Worm (Caenorhabditis elegans): ENCODE results near the gene ZC404.1.

The ZC404.1 gene

ce11 chrV:6771645-6772044 is 22.3 kb upstream of the ZC404.1 start, which contains the start of gene srh-30:
Gene srh-30, minus strand, starts transcription at chrV:6771745.
- TF ChIP-seq mdt-29 (GFP tag; IDR thresholded peaks at IDR 0.05) (no peak), dve-1 (tag; optimal IDR thresholded peaks at IDR 0.05; ENCODE audit: insufficient read depth) (no peak), nhr-42 (GFP tag; IDR thresholded peaks at IDR 0.05) (no peak), T26A8.4 (GFP tag; IDR thresholded peaks at IDR 0.05) (no peak), mes-2 (tag; optimal IDR thresholded peaks at IDR 0.05; ENCODE audit: poor library complexity, severe bottlenecking) (no peak), snpc-4 (tag; optimal IDR thresholded peaks at IDR 0.05) (no peak), F10B5.3 (tag; optimal IDR thresholded peaks at IDR 0.05) (no peak), ceh-28 (tag; optimal IDR thresholded peaks at IDR 0.05) (no peak), spr-3 (GFP tag; optimal IDR thresholded peaks at IDR 0.05) (no peak), R02D3.7 (tag; optimal IDR thresholded peaks at IDR 0.05) (no peak), Y105C5A.15 (GFP tag; IDR thresholded peaks at IDR 0.05) (no peak), D1046.2 (GFP tag; IDR thresholded peaks at IDR 0.05) (no peak)

ce11 chrV:6773735-6774134 is 20.3 kb upstream of the ZC404.1 start, which contains the start of gene ZC404.16:
Gene ZC404.16, minus strand, starts transcription at chrV:6773835.
- TF ChIP-seq F44E2.7 (GFP tag; IDR thresholded peaks at IDR 0.05) (no peak), zfp-3 (GFP tag; conservative IDR thresholded peaks at IDR 0.05) (no peak), Y48G9A.11 (GFP tag; IDR thresholded peaks at IDR 0.05) (no peak), T20F7.1 (GFP tag; optimal IDR thresholded peaks at IDR 0.05) (no peak), mxl-3 (GFP tag; optimal IDR thresholded peaks at IDR 0.05) (no peak), nhr-111 (GFP tag; optimal IDR thresholded peaks at IDR 0.05) (no peak), ceh-62 (tag; optimal IDR thresholded peaks at IDR 0.05) (no peak), lin-15B (tag; optimal IDR thresholded peaks at IDR 0.05) (no peak), daf-8 (GFP tag; IDR thresholded peaks at IDR 0.05) (no peak), lin-38 (GFP tag; IDR thresholded peaks at IDR 0.05) (no peak), nhr-48 (tag; optimal IDR thresholded peaks at IDR 0.05) (no peak), F49E8.2 (tag; optimal IDR thresholded peaks at IDR 0.05; ENCODE audit: borderline replicate concordance) (no peak), php-3 (GFP tag; IDR thresholded peaks at IDR 0.05) (no peak)

- TF ChIP-seq unc-62 (GFP tag; optimal IDR thresholded peaks at IDR 0.05 in 1 of 2) (peak in 1 of 2 experiments; percentile 22), unc-62 (tag; optimal IDR thresholded peaks at IDR 0.05) (no peak), nhr-48 (tag; optimal IDR thresholded peaks at IDR 0.05) (no peak), dpl-1 (GFP tag; optimal IDR thresholded peaks at IDR 0.05) (no peak), mdl-1 (tag; optimal IDR thresholded peaks at IDR 0.05) (no peak)
Measured at ce11 chrV:6775708-6776107, 18.3 kb upstream of the ZC404.1 start, which contains the start of gene srh-28. Gene srh-28, minus strand, starts transcription at chrV:6775808.

- TF ChIP-seq Y105C5A.15 (GFP tag; IDR thresholded peaks at IDR 0.05) (no peak), rbr-2 (tag; optimal IDR thresholded peaks at IDR 0.05) (no peak), fkh-10 (GFP tag; optimal IDR thresholded peaks at IDR 0.05) (no peak), attf-4 (tag; optimal IDR thresholded peaks at IDR 0.05) (no peak), saeg-2 (GFP tag; IDR thresholded peaks at IDR 0.05) (no peak), snpc-1.2 (GFP tag; IDR thresholded peaks at IDR 0.05) (no peak), F37D6.2 (tag; optimal IDR thresholded peaks at IDR 0.05) (no peak), ces-1 (GFP tag; optimal IDR thresholded peaks at IDR 0.05) (no peak), vab-7 (GFP tag; IDR thresholded peaks at IDR 0.05) (no peak)
Measured at ce11 chrV:6778457-6778856, 15.5 kb upstream of the ZC404.1 start.

Data from whole organism, L4 larva.